Fruit fly (Drosophila melanogaster): Measurements from ENCODE around the gene btl.

btl gene

DNA sequence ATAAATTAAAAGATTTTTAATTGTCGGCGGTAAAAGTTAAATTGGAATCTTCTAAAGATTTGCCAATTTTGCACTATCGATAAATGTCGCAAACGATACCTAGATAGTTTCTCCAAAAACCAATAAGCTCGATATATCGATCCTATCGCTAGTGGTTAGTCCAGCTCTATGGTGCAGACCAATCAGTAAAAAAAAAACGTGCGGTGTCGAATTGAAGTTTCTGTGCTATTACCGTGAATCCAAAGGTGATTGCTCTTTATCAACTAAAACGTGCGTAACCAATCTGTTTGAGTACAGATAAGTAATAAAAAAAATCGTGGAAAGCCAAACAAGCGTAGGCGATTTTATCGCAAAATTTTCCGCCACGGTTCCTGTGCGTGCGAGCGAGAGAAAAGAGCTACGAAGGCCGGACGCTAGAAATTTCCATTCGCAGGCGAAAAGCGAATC, 38.7 kb upstream of the btl start, which contains the start of gene Hsp110 (continued):
- TF ChIP-seq sob (GFP tag; IDR thresholded peaks at IDR 0.05) = peak; percentile 37; the same call in 1 of the 2 replicates
- peak; percentile 62 for TF ChIP-seq CG17912 (GFP tag; optimal IDR thresholded peaks at IDR 0.05)
- no peak for TF ChIP-seq CG11456 (GFP tag; IDR thresholded peaks at IDR 0.05)
- no peak for TF ChIP-seq gce (GFP tag; IDR thresholded peaks at IDR 0.05)
- TF ChIP-seq chn (GFP tag; optimal IDR thresholded peaks at IDR 0.05) = peak; percentile 45
- peak; percentile 11 for TF ChIP-seq CG30403 (GFP tag; optimal IDR thresholded peaks at IDR 0.05)
- no peak for TF ChIP-seq CG15269 (tag; optimal IDR thresholded peaks at IDR 0.05)
- peak; percentile 29 for TF ChIP-seq CG10543 (GFP tag; optimal IDR thresholded peaks at IDR 0.05)
- no peak for TF ChIP-seq CG8359 (GFP tag; optimal IDR thresholded peaks at IDR 0.05; ENCODE audit: borderline replicate concordance)
- TF ChIP-seq Dll (GFP tag; IDR thresholded peaks at IDR 0.05; ENCODE audit: partially characterized antibody) = peak; percentile 97
- peak; percentile 45; the same call in 2 of the 3 replicates for TF ChIP-seq ci (GFP tag; IDR thresholded peaks at IDR 0.05)
- TF ChIP-seq Dbx (GFP tag; IDR thresholded peaks at IDR 0.05) = peak; percentile 72; the same call in 2 of the 3 replicates
- peak; percentile 99 for TF ChIP-seq hb (GFP tag; IDR thresholded peaks at IDR 0.05; ENCODE audit: partially characterized antibody)
- TF ChIP-seq PHDP (tag; optimal IDR thresholded peaks at IDR 0.05) = peak; percentile 10
- TF ChIP-seq CG18599 (GFP tag; optimal IDR thresholded peaks at IDR 0.05) = peak; percentile 38
- peak in 1 of 2 experiments; percentile 42 for TF ChIP-seq Pdp1 (GFP tag; optimal IDR thresholded peaks at IDR 0.05)
- TF ChIP-seq CG17829 (tag; optimal IDR thresholded peaks at IDR 0.05) = peak; percentile 52
- 0 out of 3 replicates have a peak, but pooled peaks have one; percentile 51 for TF ChIP-seq CG2199 (GFP tag; IDR thresholded peaks at IDR 0.05)
- no peak for TF ChIP-seq CG5953 (GFP tag; IDR thresholded peaks at IDR 0.05)
- no peak for TF ChIP-seq CG10431 (GFP tag; optimal IDR thresholded peaks at IDR 0.05)
- TF ChIP-seq CG13624 (GFP tag; optimal IDR thresholded peaks at IDR 0.05) = peak; percentile 26
- TF ChIP-seq CG12299 (tag; optimal IDR thresholded peaks at IDR 0.05) = peak; percentile 37
- TF ChIP-seq sisA (GFP tag; IDR thresholded peaks at IDR 0.05) = no peak
- TF ChIP-seq CG31365 (tag; optimal IDR thresholded peaks at IDR 0.05) = peak; percentile 8
- TF ChIP-seq Hsf (GFP tag; optimal IDR thresholded peaks at IDR 0.05) = no peak
- TF ChIP-seq Poxn (GFP tag; IDR thresholded peaks at IDR 0.05) = no peak
- TF ChIP-seq Max (GFP tag; optimal IDR thresholded peaks at IDR 0.05) = peak; percentile 70
- peak; percentile 10 for TF ChIP-seq pho (GFP tag; optimal IDR thresholded peaks at IDR 0.05)
- no peak for TF ChIP-seq peb (GFP tag; IDR thresholded peaks at IDR 0.05)
- TF ChIP-seq ewg (GFP tag; optimal IDR thresholded peaks at IDR 0.05) = no peak
- no peak for TF ChIP-seq CG43689 (GFP tag; IDR thresholded peaks at IDR 0.05)
- TF ChIP-seq ham (GFP tag; IDR thresholded peaks at IDR 0.05) = no peak
- TF ChIP-seq slou (GFP tag; optimal IDR thresholded peaks at IDR 0.05) = no peak
- no peak for TF ChIP-seq Dfd (GFP tag; optimal IDR thresholded peaks at IDR 0.05)
- TF ChIP-seq ro (GFP tag; IDR thresholded peaks at IDR 0.05) = no peak
- peak in 1 of 2 experiments; percentile 17 for TF ChIP-seq Eip74EF (GFP tag; optimal IDR thresholded peaks at IDR 0.05)
- peak; percentile 98 for TF ChIP-seq sqz (GFP tag; optimal IDR thresholded peaks at IDR 0.05)
- TF ChIP-seq ssp (GFP tag; IDR thresholded peaks at IDR 0.05) = no peak
- TF ChIP-seq bbx (GFP tag; IDR thresholded peaks at IDR 0.05; ENCODE audit: partially characterized antibody) = peak; percentile 100
- peak; percentile 67 for TF ChIP-seq HmgZ (tag; optimal IDR thresholded peaks at IDR 0.05)
- TF ChIP-seq Scr (GFP tag; IDR thresholded peaks at IDR 0.05; ENCODE audit: partially characterized antibody) = peak; percentile 99
- no peak for TF ChIP-seq CG8478 (optimal IDR thresholded peaks at IDR 0.05)
- TF ChIP-seq CG10565 (GFP tag; optimal IDR thresholded peaks at IDR 0.05) = no peak
- TF ChIP-seq CG9932 (GFP tag; IDR thresholded peaks at IDR 0.05) = peak; percentile 76
- no peak for TF ChIP-seq abd-A (tag; optimal IDR thresholded peaks at IDR 0.05)
- peak; percentile 99 for TF ChIP-seq Opbp (GFP tag; IDR thresholded peaks at IDR 0.05; ENCODE audit: partially characterized antibody)
- no peak for TF ChIP-seq Vsx1 (GFP tag; optimal IDR thresholded peaks at IDR 0.05)
- TF ChIP-seq Meics (GFP tag; optimal IDR thresholded peaks at IDR 0.05) = peak; percentile 20
- no peak for TF ChIP-seq gsb (GFP tag; IDR thresholded peaks at IDR 0.05)
- TF ChIP-seq CG9876 (GFP tag; optimal IDR thresholded peaks at IDR 0.05) = no peak
- TF ChIP-seq CG10321 (GFP tag; IDR thresholded peaks at IDR 0.05) = no peak
